Fruit fly (Drosophila melanogaster) whole organism, embryonic: ENCODE measurements around the gene CG4497.

Experiments used
- Aef1 ChIP-seq: fragments of 200-800 bp; sonication (Bioruptor generic); IDR thresholded peaks from 3 replicates; pipeline ENCODE4 v1.3.6; 2022; ENCODE audit warnings: missing biosample characterization, missing genetic modification characterization
- Antp ChIP-seq: fragments of 200-800 bp; sonication (Bioruptor generic); optimal IDR thresholded peaks from 3 replicates; lab custom pipeline; 2016; ENCODE audit warnings: missing biosample characterization, missing genetic modification characterization
- Atf3 ChIP-seq: fragments of 200-800 bp; sonication (Bioruptor generic); optimal IDR thresholded peaks from 3 replicates; lab custom pipeline; 2016; ENCODE audit warnings: missing biosample characterization, missing genetic modification characterization
- CG10147 ChIP-seq: fragments of 200-800 bp; sonication (Bioruptor generic); optimal IDR thresholded peaks from 2 replicates; lab custom pipeline; 2019; ENCODE audit warnings: missing biosample characterization, mild to moderate bottlenecking, missing genetic modification characterization, moderate library complexity
- CG1024 ChIP-seq: fragments of 200-800 bp; sonication (Bioruptor generic); IDR thresholded peaks from 2 replicates; pipeline ENCODE4 v1.3.6; 2022; ENCODE audit warnings: missing biosample characterization, missing genetic modification characterization
- CG13424 ChIP-seq: fragments of 200-800 bp; sonication (Bioruptor generic); optimal IDR thresholded peaks from 2 replicates; lab custom pipeline; 2019; ENCODE audit warnings: missing biosample characterization, mild to moderate bottlenecking, missing genetic modification characterization, moderate library complexity
- CG13894 ChIP-seq: fragments of 200-800 bp; sonication (Bioruptor generic); optimal IDR thresholded peaks from 3 replicates; lab custom pipeline; 2018; ENCODE audit warnings: missing biosample characterization, mild to moderate bottlenecking, missing genetic modification characterization, moderate library complexity
- CG15011 ChIP-seq: fragments of 200-800 bp; sonication (Bioruptor generic); optimal IDR thresholded peaks from 3 replicates; lab custom pipeline; 2018; ENCODE audit warnings: missing biosample characterization, mild to moderate bottlenecking, missing genetic modification characterization
- CG1529 ChIP-seq: fragments of 200-800 bp; sonication (Bioruptor generic); optimal IDR thresholded peaks from 3 replicates; lab custom pipeline; 2018; ENCODE audit warnings: missing biosample characterization, missing genetic modification characterization
- CG15514 ChIP-seq: fragments of 200-800 bp; sonication (Bioruptor generic); optimal IDR thresholded peaks from 3 replicates; lab custom pipeline; 2017; ENCODE audit warnings: missing biosample characterization, missing genetic modification characterization, mild to moderate bottlenecking, moderate library complexity, missing genetic modification reagents
- CG15601 ChIP-seq: fragments of 200-800 bp; sonication (Bioruptor generic); optimal IDR thresholded peaks from 3 replicates; lab custom pipeline; 2019; ENCODE audit warnings: missing biosample characterization, mild to moderate bottlenecking, missing genetic modification characterization, moderate library complexity
- CG1603 ChIP-seq: fragments of 200-800 bp; sonication (Bioruptor generic); optimal IDR thresholded peaks from 2 replicates; lab custom pipeline; 2019; ENCODE audit warnings: missing biosample characterization, mild to moderate bottlenecking, missing genetic modification characterization, moderate library complexity
- CG16813 ChIP-seq: fragments of 200-800 bp; sonication (Bioruptor generic); IDR thresholded peaks from 3 replicates; pipeline ENCODE4 v1.3.6; 2022; ENCODE audit warnings: missing biosample characterization, missing genetic modification characterization; ENCODE audit not compliant: partially characterized antibody
- CG2116 ChIP-seq: fragments of 200-800 bp; sonication (Bioruptor generic); optimal IDR thresholded peaks from 3 replicates; lab custom pipeline; 2018; ENCODE audit warnings: missing biosample characterization, mild to moderate bottlenecking, missing genetic modification characterization
- CG2120 ChIP-seq: fragments of 200-800 bp; sonication (Bioruptor generic); optimal IDR thresholded peaks from 3 replicates; lab custom pipeline; 2016; ENCODE audit warnings: missing biosample characterization, missing genetic modification characterization
- CG31224 ChIP-seq: fragments of 200-800 bp; sonication (Bioruptor generic); IDR thresholded peaks from 2 replicates; pipeline ENCODE4 v1.3.6; 2022; ENCODE audit warnings: missing biosample characterization, missing genetic modification characterization
- CG33213 ChIP-seq: fragments of 200-800 bp; sonication (Bioruptor generic); optimal IDR thresholded peaks from 3 replicates; lab custom pipeline; 2016; ENCODE audit warnings: missing biosample characterization, missing genetic modification characterization
- CG34422 ChIP-seq: fragments of 200-800 bp; sonication (Bioruptor generic); IDR thresholded peaks from 3 replicates; pipeline ENCODE4 v1.3.6; 2022; ENCODE audit warnings: missing biosample characterization, missing genetic modification characterization
- CG6854 ChIP-seq: fragments of 200-800 bp; sonication (Bioruptor generic); optimal IDR thresholded peaks from 3 replicates; lab custom pipeline; 2017; ENCODE audit warnings: missing biosample characterization, mild to moderate bottlenecking, missing genetic modification characterization
- CG7839 ChIP-seq: fragments of 200-800 bp; sonication (Bioruptor generic); optimal IDR thresholded peaks from 3 replicates; lab custom pipeline; 2018; ENCODE audit warnings: missing biosample characterization, mild to moderate bottlenecking, missing genetic modification characterization, moderate library complexity
- CHES-1-like ChIP-seq: fragments of 200-800 bp; sonication (Bioruptor generic); optimal IDR thresholded peaks from 2 replicates; lab custom pipeline; 2016; ENCODE audit warnings: missing biosample characterization, missing genetic modification characterization
- CoRest ChIP-seq: fragments of 200-800 bp; sonication (Bioruptor generic); optimal IDR thresholded peaks from 3 replicates; lab custom pipeline; 2018; ENCODE audit warnings: missing biosample characterization, mild to moderate bottlenecking, missing genetic modification characterization, moderate library complexity
- Fer3 ChIP-seq: fragments of 200-800 bp; sonication (Bioruptor generic); optimal IDR thresholded peaks from 2 replicates; lab custom pipeline; 2018; ENCODE audit warnings: missing biosample characterization, mild to moderate bottlenecking, missing genetic modification characterization, moderate library complexity
- HLHmδ ChIP-seq: fragments of 200-800 bp; sonication (Bioruptor generic); optimal IDR thresholded peaks from 2 replicates; lab custom pipeline; 2018; ENCODE audit warnings: missing biosample characterization, mild to moderate bottlenecking, missing genetic modification characterization, moderate library complexity
- Hmr ChIP-seq: fragments of 200-800 bp; sonication (Bioruptor generic); optimal IDR thresholded peaks from 3 replicates; lab custom pipeline; 2017; ENCODE audit warnings: mild to moderate bottlenecking, missing biosample characterization, missing genetic modification reagents, missing genetic modification characterization
- Hr78 ChIP-seq, 2 experiments: fragments of 200-800 bp in 1 of 2; fragments of >200 bp in 1 of 2; sonication (Bioruptor generic) in 1 of 2; optimal IDR thresholded peaks; 2 replicates each; lab custom pipeline; 2017 to 2019; ENCODE audit warnings: missing biosample characterization in 2 of 2, missing genetic modification characterization in 2 of 2, mild to moderate bottlenecking in 1 of 2, moderate library complexity in 1 of 2
- Nf-YB ChIP-seq: fragments of 200-800 bp; sonication (Bioruptor generic); optimal IDR thresholded peaks from 3 replicates; lab custom pipeline; 2019; ENCODE audit warnings: missing biosample characterization, mild to moderate bottlenecking, missing genetic modification characterization, moderate library complexity
- Opbp ChIP-seq: fragments of 200-800 bp; sonication (Bioruptor generic); IDR thresholded peaks from 3 replicates; pipeline ENCODE4 v1.3.6; 2022; ENCODE audit warnings: missing biosample characterization, missing genetic modification characterization; ENCODE audit not compliant: partially characterized antibody
- Pdp1 ChIP-seq, 2 experiments: fragments of 200-800 bp; sonication (Bioruptor generic); optimal IDR thresholded peaks; 3 replicates each; lab custom pipeline; 2016; ENCODE audit warnings: missing biosample characterization in 2 of 2, missing genetic modification characterization in 2 of 2, mild to moderate bottlenecking in 1 of 2, moderate library complexity in 1 of 2
- Sox102F ChIP-seq: fragments of 200-800 bp; sonication (Bioruptor generic); optimal IDR thresholded peaks from 2 replicates; lab custom pipeline; 2018; ENCODE audit warnings: missing biosample characterization, mild to moderate bottlenecking, missing genetic modification characterization, moderate library complexity
- Stat92E ChIP-seq, 3 experiments: fragments of >200 bp in 2 of 3; fragments of 200-800 bp in 1 of 3; sonication (Bioruptor generic) in 1 of 3; optimal IDR thresholded peaks; 2 replicates each; lab custom pipeline; 2017 to 2019; ENCODE audit warnings: missing biosample characterization in 3 of 3, missing genetic modification characterization in 3 of 3, mild to moderate bottlenecking in 1 of 3, moderate library complexity in 1 of 3
- ara ChIP-seq: fragments of 200-800 bp; sonication (Bioruptor generic); IDR thresholded peaks from 2 replicates; pipeline ENCODE4 v1.3.6; 2022; ENCODE audit warnings: missing biosample characterization, missing genetic modification characterization
- jigr1 ChIP-seq: fragments of 200-800 bp; sonication (Bioruptor generic); IDR thresholded peaks from 3 replicates; pipeline ENCODE4 v1.3.6; 2022; ENCODE audit warnings: missing biosample characterization, missing genetic modification characterization
- lbe ChIP-seq: fragments of 200-800 bp; sonication (Bioruptor generic); optimal IDR thresholded peaks from 2 replicates; lab custom pipeline; 2016; ENCODE audit warnings: missing biosample characterization, mild to moderate bottlenecking, missing genetic modification characterization
- lilli ChIP-seq: fragments of 200-800 bp; sonication (Bioruptor generic); optimal IDR thresholded peaks from 3 replicates; lab custom pipeline; 2016; ENCODE audit warnings: missing biosample characterization, missing genetic modification characterization
- nau ChIP-seq: fragments of 200-800 bp; sonication (Bioruptor generic); optimal IDR thresholded peaks from 3 replicates; lab custom pipeline; 2017; ENCODE audit warnings: missing biosample characterization, mild to moderate bottlenecking, missing genetic modification characterization, missing genetic modification reagents
- odd ChIP-seq: fragments of 200-800 bp; sonication (Bioruptor generic); optimal IDR thresholded peaks from 2 replicates; lab custom pipeline; 2017; ENCODE audit warnings: missing biosample characterization, mild to moderate bottlenecking, missing genetic modification characterization
- pb ChIP-seq: fragments of 200-800 bp; sonication (Bioruptor generic); optimal IDR thresholded peaks from 3 replicates; lab custom pipeline; 2016; ENCODE audit warnings: missing biosample characterization, missing genetic modification characterization
- sc ChIP-seq, 3 experiments: fragments of >200 bp in 2 of 3; fragments of 200-800 bp in 1 of 3; sonication (Bioruptor generic) in 1 of 3; optimal IDR thresholded peaks; 2 replicates in 2 of 3; 3 replicates in 1 of 3; lab custom pipeline; 2017; ENCODE audit warnings: mild to moderate bottlenecking in 1 of 3, missing biosample characterization in 1 of 3, missing genetic modification characterization in 1 of 3, missing genetic modification reagents in 1 of 3
- sens ChIP-seq: fragments of 200-800 bp; sonication (Bioruptor generic); peaks from one replicate; lab custom pipeline; 2016; ENCODE audit warnings: missing biosample characterization, missing genetic modification characterization
- sob ChIP-seq: fragments of 200-800 bp; sonication (Bioruptor generic); IDR thresholded peaks from 2 replicates; pipeline ENCODE4 v1.3.6; 2022; ENCODE audit warnings: missing biosample characterization, missing genetic modification characterization
- unpg ChIP-seq: fragments of 200-800 bp; sonication (Bioruptor generic); optimal IDR thresholded peaks from 3 replicates; lab custom pipeline; 2018; ENCODE audit warnings: missing biosample characterization, mild to moderate bottlenecking, missing genetic modification characterization, moderate library complexity
- vfl ChIP-seq: fragments of 200-800 bp; sonication (Bioruptor generic); optimal IDR thresholded peaks from 2 replicates; lab custom pipeline; 2016; ENCODE audit warnings: missing biosample characterization, missing genetic modification characterization
- vvl ChIP-seq: fragments of 200-800 bp; sonication (Bioruptor generic); IDR thresholded peaks from 2 replicates; pipeline ENCODE4 v1.3.6; 2022; ENCODE audit warnings: missing biosample characterization, missing genetic modification characterization

Gene CG4497

dm6 chr2L:7204172-7204482, 9.7 kb upstream of the CG4497 start, which contains the start of gene CG4502 (continued):
- TF ChIP-seq CG15011 (GFP tag; lab: Kevin White, UChicago) = no peak
- peak; percentile 99 for TF ChIP-seq CG16813
- no peak for TF ChIP-seq Hr78 (GFP tag; optimal IDR thresholded peaks at IDR 0.05; lab: Kevin White, UChicago)
- peak; percentile 81 for TF ChIP-seq CG1603 (tag; lab: Kevin White, UChicago)
- TF ChIP-seq Sox102F = no peak
- TF ChIP-seq CG2116 (GFP tag; lab: Kevin White, UChicago) = peak; percentile 84
- peak in 1 of 3 experiments; percentile 78 for TF ChIP-seq Stat92E (GFP tag; optimal IDR thresholded peaks at IDR 0.05; lab: Kevin White, UChicago)
- no peak for TF ChIP-seq CG6854 (GFP tag; lab: Kevin White, UChicago)
- TF ChIP-seq sens (GFP tag; lab: Kevin White, UChicago) = peak; percentile 61
- TF ChIP-seq CG13424 (tag; lab: Kevin White, UChicago) = peak; percentile 20
- peak; percentile 63 for TF ChIP-seq CoRest (tag; lab: Kevin White, UChicago)
- no peak for TF ChIP-seq Fer3
- no peak for TF ChIP-seq nau (GFP tag; lab: Kevin White, UChicago)
- TF ChIP-seq CHES-1-like (GFP tag; lab: Kevin White, UChicago) = peak; percentile 50
- TF ChIP-seq vvl = peak; percentile 52
- peak; percentile 39 for TF ChIP-seq CG2120 (GFP tag; lab: Kevin White, UChicago)
- no peak for TF ChIP-seq jigr1 (GFP tag; lab: Robert Waterston, UW)
- no peak for TF ChIP-seq CG1024 (GFP tag; lab: Robert Waterston, UW)
- TF ChIP-seq CG13894 (tag; lab: Kevin White, UChicago) = peak; percentile 49
- peak; percentile 76 for TF ChIP-seq CG33213 (GFP tag; lab: Kevin White, UChicago)
- TF ChIP-seq CG10147 (GFP tag; lab: Kevin White, UChicago) = peak; percentile 30
- no peak; the same call in 1 of the 2 replicates for TF ChIP-seq ara
- TF ChIP-seq Atf3 (GFP tag; lab: Kevin White, UChicago) = no peak
- no peak for TF ChIP-seq pb
- TF ChIP-seq lbe (GFP tag; lab: Kevin White, UChicago) = peak; percentile 30
- TF ChIP-seq Aef1 (GFP tag; lab: Robert Waterston, UW) = no peak
- peak; percentile 79 for TF ChIP-seq Hmr
- peak; percentile 38 for TF ChIP-seq Antp
- TF ChIP-seq Opbp (GFP tag; lab: Robert Waterston, UW) = peak; percentile 99
- TF ChIP-seq CG34422 (GFP tag; lab: Robert Waterston, UW) = no peak
- no peak for TF ChIP-seq CG31224 (GFP tag; lab: Robert Waterston, UW)
- TF ChIP-seq sc (optimal IDR thresholded peaks at IDR 0.05; lab: Kevin White, UChicago) = no peak
- no peak for TF ChIP-seq sc (GFP tag; optimal IDR thresholded peaks at IDR 0.05; lab: Kevin White, UChicago)
- peak; percentile 77 for TF ChIP-seq sob (GFP tag; lab: Robert Waterston, UW)
- TF ChIP-seq vfl (GFP tag; lab: Kevin White, UChicago) = no peak
- no peak for TF ChIP-seq CG1529 (GFP tag; lab: Kevin White, UChicago)
- TF ChIP-seq lilli (GFP tag; lab: Kevin White, UChicago) = peak; percentile 52
- TF ChIP-seq CG7839 (tag; lab: Kevin White, UChicago) = no peak
- TF ChIP-seq CG15601 (tag; lab: Kevin White, UChicago) = peak; percentile 41
- TF ChIP-seq unpg = peak; percentile 6
- TF ChIP-seq Nf-YB = no peak
- peak; percentile 78 for TF ChIP-seq CG15514 (GFP tag; lab: Kevin White, UChicago)
- TF ChIP-seq HLHmδ (GFP tag; lab: Kevin White, UChicago) = no peak
- no peak for TF ChIP-seq odd
- peak in 1 of 2 experiments; percentile 21 for TF ChIP-seq Pdp1 (GFP tag; optimal IDR thresholded peaks at IDR 0.05; lab: Kevin White, UChicago)
